Fruit fly (Drosophila melanogaster) whole organism, embryonic: ENCODE measurements around the gene Or67b.

ENCODE experiments used
- BtbVII ChIP-seq: fragments of 200-800 bp; sonication (Bioruptor generic); optimal IDR thresholded peaks from 3 replicates; lab custom pipeline; 2017; ENCODE audit warnings: missing biosample characterization, mild to moderate bottlenecking, missing genetic modification characterization
- CG15479 ChIP-seq: fragments of 200-800 bp; sonication (Bioruptor generic); optimal IDR thresholded peaks from 3 replicates; lab custom pipeline; 2019; ENCODE audit warnings: missing biosample characterization, mild to moderate bottlenecking, missing genetic modification characterization, moderate library complexity
- CG6689 ChIP-seq: fragments of 200-800 bp; sonication (Bioruptor generic); IDR thresholded peaks from 2 replicates; pipeline ENCODE4 v1.3.6; 2022; ENCODE audit warnings: missing biosample characterization, missing genetic modification characterization
- CG9215 ChIP-seq: fragments of 200-800 bp; sonication (Bioruptor generic); IDR thresholded peaks from 2 replicates; pipeline ENCODE4 v1.3.6; 2022; ENCODE audit warnings: missing biosample characterization, missing genetic modification characterization
- Dbx ChIP-seq: fragments of 200-800 bp; sonication (Bioruptor generic); IDR thresholded peaks from 3 replicates; pipeline ENCODE4 v1.3.6; 2022; ENCODE audit warnings: missing biosample characterization, missing genetic modification characterization
- Gug ChIP-seq: fragments of 200-800 bp; sonication (Bioruptor generic); IDR thresholded peaks from 4 replicates; pipeline ENCODE4 v1.3.6; 2022; ENCODE audit warnings: missing biosample characterization, missing genetic modification characterization
- Mes4 ChIP-seq: fragments of 200-800 bp; sonication (Bioruptor generic); optimal IDR thresholded peaks from 2 replicates; lab custom pipeline; 2016; ENCODE audit warnings: missing biosample characterization, missing genetic modification characterization
- Oaz ChIP-seq: fragments of 200-800 bp; sonication (Bioruptor generic); IDR thresholded peaks from 2 replicates; pipeline ENCODE4 v1.3.6; 2022; ENCODE audit warnings: missing biosample characterization, missing genetic modification characterization
- Xrp1 ChIP-seq: fragments of 200-800 bp; sonication (Bioruptor generic); IDR thresholded peaks from 2 replicates; pipeline ENCODE4 v1.3.6; 2022; ENCODE audit warnings: missing biosample characterization, missing genetic modification characterization
- kni ChIP-seq: fragments of 200-800 bp; sonication (Bioruptor generic); optimal IDR thresholded peaks from 3 replicates; lab custom pipeline; 2017; ENCODE audit warnings: mild to moderate bottlenecking, missing biosample characterization, missing genetic modification reagents, missing genetic modification characterization
- mirr ChIP-seq: fragments of 200-800 bp; sonication (Bioruptor generic); optimal IDR thresholded peaks from 3 replicates; lab custom pipeline; 2018; ENCODE audit warnings: missing biosample characterization, mild to moderate bottlenecking, missing genetic modification characterization

DNA sequence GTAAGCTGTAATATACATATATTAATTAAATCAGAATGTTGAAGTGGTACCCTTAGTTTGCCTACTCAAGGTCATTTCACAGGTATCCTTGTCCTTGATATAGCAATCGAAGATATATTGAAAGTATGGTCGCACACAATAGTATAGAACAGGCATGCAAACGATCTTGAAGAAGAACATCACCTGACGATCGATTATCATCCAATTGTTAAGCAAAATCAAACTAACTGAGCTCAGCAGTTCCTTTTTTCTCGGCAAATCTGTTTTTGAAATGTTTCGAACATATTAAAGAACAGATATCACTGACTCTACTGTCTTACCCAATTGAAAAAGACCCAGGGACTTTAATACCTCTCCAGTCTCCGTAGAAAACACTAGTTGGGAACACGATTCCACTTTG is 617 bp downstream of the Or67b start, which contains the start of gene Cyp40:
- TF ChIP-seq Gug (GFP tag; lab: Robert Waterston, UW) (no peak), CG6689 (no peak), CG9215 (GFP tag; lab: Robert Waterston, UW) (no peak), kni (no peak), Dbx (GFP tag; lab: Robert Waterston, UW) (no peak), Oaz (no peak), Xrp1 (GFP tag; lab: Robert Waterston, UW) (no peak), BtbVII (no peak), Mes4 (no peak), mirr (GFP tag; lab: Kevin White, UChicago) (no peak), CG15479 (no peak)
